Worm (Caenorhabditis elegans) whole organism, midembryonic: ENCODE data around the gene fbxa-206.
A peak's percentile ranks its signal among the peaks of the same experiment; 100 is the strongest.
"Not testable (repeated sequence)": the region's sequence is repeated elsewhere in the genome, so short reads cannot be mapped to it uniquely, and the experiment has no call there.

Source experiments
- T22C8.4 ChIP-seq: fragments of 200-800 bp; sonication (Bioruptor generic); IDR thresholded peaks from 2 replicates; pipeline ENCODE4 v1.3.6; 2022; ENCODE audit warnings: missing genetic modification characterization, missing compliant biosample characterization
- cog-1 ChIP-seq: sonication (generic microtip); optimal IDR thresholded peaks from 2 replicates; lab custom pipeline; 2016; ENCODE audit warnings: missing genetic modification characterization, missing compliant biosample characterization
- flt-1 ChIP-seq: fragments of 200-800 bp; sonication (Bioruptor generic); IDR thresholded peaks from 2 replicates; pipeline ENCODE4 v1.3.6; 2022; ENCODE audit warnings: missing genetic modification characterization, missing compliant biosample characterization
- klf-2 ChIP-seq: fragments of 200-800 bp; sonication (Bioruptor generic); conservative IDR thresholded peaks from 2 replicates; pipeline ENCODE4 v1.3.6; 2022; ENCODE audit warnings: missing genetic modification reagents, missing genetic modification characterization, missing compliant biosample characterization
- med-1 ChIP-seq: sonication (generic microtip); optimal IDR thresholded peaks from 2 replicates; lab custom pipeline; 2017; ENCODE audit warnings: missing genetic modification characterization, mild to moderate bottlenecking, missing compliant biosample characterization, antibody characterized with exemption, missing genetic modification reagents; ENCODE audit not compliant: insufficient read depth
- ref-1 ChIP-seq: fragments of 200-800 bp; sonication (Bioruptor generic); conservative IDR thresholded peaks from 2 replicates; pipeline ENCODE4 v1.3.6; 2022; ENCODE audit warnings: missing genetic modification reagents, missing genetic modification characterization, missing compliant biosample characterization
- tab-1 ChIP-seq: fragments of 200-800 bp; sonication (Bioruptor generic); IDR thresholded peaks from 2 replicates; pipeline ENCODE4 v1.3.6; 2022; ENCODE audit warnings: missing genetic modification characterization, missing compliant biosample characterization
- ztf-23 ChIP-seq: fragments of 200-800 bp; sonication (Bioruptor generic); IDR thresholded peaks from 2 replicates; pipeline ENCODE4 v1.3.6; 2022; ENCODE audit warnings: missing genetic modification reagents, missing genetic modification characterization, missing compliant biosample characterization
- ztf-29 ChIP-seq: fragments of 200-800 bp; sonication (Bioruptor generic); IDR thresholded peaks from 2 replicates; pipeline ENCODE4 v1.3.6; 2022; ENCODE audit warnings: missing genetic modification reagents, missing genetic modification characterization, missing compliant biosample characterization

The fbxa-206 gene

ce11 chrV:16918378-16918777, at the start of gene fbxa-206, which contains the start of gene Y102A5C.2:
fbxa-206 (minus strand) TSS chrV:16918478.
Y102A5C.2 (plus strand) TSS chrV:16918731.
- TF ChIP-seq med-1 (GFP tag; lab: Kevin White, UChicago) (no peak), cog-1 (no peak), flt-1 (GFP tag; lab: Robert Waterston, UW) (no peak), T22C8.4 (GFP tag; lab: Robert Waterston, UW) (no peak), klf-2 (GFP tag; lab: Robert Waterston, UW) (no peak), ztf-29 (GFP tag; lab: Robert Waterston, UW) (no peak), ztf-23 (no peak), ref-1 (GFP tag; lab: Robert Waterston, UW) (no peak), tab-1 (GFP tag; lab: Robert Waterston, UW) (no peak)

DNA sequence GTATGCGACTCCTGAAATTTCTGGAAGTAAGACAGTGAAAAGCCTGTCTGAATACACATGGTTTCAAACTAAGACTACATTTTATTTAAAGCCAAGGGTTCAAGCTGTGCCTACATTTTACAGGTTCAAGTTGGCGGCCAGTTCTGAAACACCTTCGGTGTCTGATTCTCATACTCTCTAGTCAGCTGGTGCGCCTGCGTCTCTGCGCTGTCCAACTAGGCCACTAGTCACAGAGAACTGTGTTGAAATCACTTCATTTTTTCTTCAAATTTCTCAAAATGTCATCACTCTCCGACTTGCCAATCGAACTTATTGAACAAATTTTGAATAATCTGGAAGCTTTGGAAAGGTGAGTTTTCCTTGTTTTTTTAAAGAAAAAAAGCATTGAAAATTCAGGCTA, 48.4 kb upstream of the fbxa-206 start, which contains the start of gene fbxa-90:
Gene fbxa-90, plus strand, starts transcription at position 179 of the 400 bp plus-strand sequence.
- TF ChIP-seq klf-2 (GFP tag; lab: Robert Waterston, UW) (no peak), flt-1 (GFP tag; lab: Robert Waterston, UW) (no peak), med-1 (GFP tag; lab: Kevin White, UChicago) (no peak), tab-1 (GFP tag; lab: Robert Waterston, UW) (no peak), ztf-29 (GFP tag; lab: Robert Waterston, UW) (no peak), T22C8.4 (GFP tag; lab: Robert Waterston, UW) (no peak), cog-1 (no peak), ztf-23 (no peak), ref-1 (GFP tag; lab: Robert Waterston, UW) (no peak)

ce11 chrV:16965655-16966054, 47.4 kb upstream of the fbxa-206 start, which contains the start of gene efl-1:
efl-1 (minus strand) TSS chrV:16965675.
- TF ChIP-seq ref-1 (GFP tag; lab: Robert Waterston, UW): no peak
- TF ChIP-seq ztf-23: peak; percentile 65; the same call in 1 of the 2 replicates

DNA sequence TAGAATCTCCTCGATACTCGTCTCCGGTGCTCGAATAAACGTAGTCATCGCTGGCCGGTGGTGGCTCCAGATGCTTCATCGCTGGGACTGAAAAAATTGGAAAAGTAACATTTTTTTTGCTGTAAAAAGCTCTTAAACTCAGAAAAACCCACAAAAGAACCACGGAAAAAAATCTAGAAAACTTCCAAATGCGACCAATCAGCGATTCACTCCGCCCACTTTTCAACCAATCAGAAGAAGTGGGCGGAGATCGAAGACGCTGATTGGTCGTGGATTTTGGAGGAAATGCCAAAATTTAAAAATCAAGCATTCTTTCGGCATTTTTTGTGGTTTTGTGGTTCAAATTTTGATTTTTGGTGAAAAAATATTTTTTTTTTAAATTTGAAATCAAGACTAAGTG, 40.7 kb upstream of the fbxa-206 start:
- TF ChIP-seq ztf-29 (GFP tag; lab: Robert Waterston, UW) (no peak), flt-1 (GFP tag; lab: Robert Waterston, UW) (no peak), tab-1 (GFP tag; lab: Robert Waterston, UW) (no peak), cog-1 (no peak), ref-1 (GFP tag; lab: Robert Waterston, UW) (no peak), med-1 (GFP tag; lab: Kevin White, UChicago) (no peak), ztf-23 (no peak), klf-2 (GFP tag; lab: Robert Waterston, UW) (no peak), T22C8.4 (GFP tag; lab: Robert Waterston, UW) (no peak)

DNA sequence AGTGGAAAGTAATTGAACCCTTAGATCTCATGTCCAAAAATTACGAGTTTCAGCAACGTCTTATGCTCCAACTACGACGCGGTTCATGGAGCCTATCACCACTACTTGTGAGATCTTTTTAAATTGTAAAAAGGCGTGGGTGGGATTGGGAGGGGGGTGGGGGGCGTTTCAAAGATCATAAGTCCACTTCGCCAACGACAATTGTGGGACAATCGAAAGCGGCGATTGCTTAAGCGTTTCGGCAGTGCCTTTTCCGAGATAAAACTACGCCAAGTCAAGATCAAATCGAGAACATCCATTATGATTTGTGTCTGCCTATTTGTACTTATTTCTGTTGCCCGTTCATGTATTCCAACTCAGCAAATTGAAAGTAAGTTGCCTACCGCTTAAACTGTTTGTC, 38.0 kb upstream of the fbxa-206 start, which contains the start of gene clec-239:
Gene clec-239, plus strand, starts transcription at position 301 of the 400 bp plus-strand sequence.
- no peak for TF ChIP-seq T22C8.4 (GFP tag; lab: Robert Waterston, UW)
- TF ChIP-seq ref-1 (GFP tag; lab: Robert Waterston, UW): no peak
- TF ChIP-seq ztf-23: no peak
- TF ChIP-seq ztf-29 (GFP tag; lab: Robert Waterston, UW): no peak

DNA sequence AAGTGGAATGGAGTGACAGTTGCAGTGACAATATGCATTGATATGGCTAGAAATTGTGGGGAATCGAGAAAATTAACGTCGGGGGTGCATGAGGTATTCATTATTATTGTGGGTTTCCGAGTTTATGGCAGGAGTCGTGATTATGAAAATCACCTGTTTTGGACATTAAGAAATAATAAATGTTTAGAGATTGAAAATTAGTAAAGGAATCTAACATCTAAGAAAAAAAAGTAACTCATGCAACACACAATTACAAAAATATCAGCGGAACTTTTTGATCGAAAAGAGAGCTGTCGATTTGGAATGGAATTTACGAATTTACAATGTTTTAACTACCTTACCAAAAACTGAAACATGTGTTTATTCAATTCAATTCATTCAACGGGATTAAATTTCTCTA, 36.5 kb upstream of the fbxa-206 start, which contains the start of gene srh-206:
Gene srh-206, minus strand, starts transcription at position 101 of the 400 bp plus-strand sequence.
- TF ChIP-seq med-1 (GFP tag; lab: Kevin White, UChicago): no peak
- no peak for TF ChIP-seq tab-1 (GFP tag; lab: Robert Waterston, UW)
- TF ChIP-seq ref-1 (GFP tag; lab: Robert Waterston, UW): no peak
- no peak for TF ChIP-seq ztf-23
- TF ChIP-seq T22C8.4 (GFP tag; lab: Robert Waterston, UW): no peak
- TF ChIP-seq cog-1: no peak
- TF ChIP-seq flt-1 (GFP tag; lab: Robert Waterston, UW): no peak
- TF ChIP-seq ztf-29 (GFP tag; lab: Robert Waterston, UW): no peak

DNA sequence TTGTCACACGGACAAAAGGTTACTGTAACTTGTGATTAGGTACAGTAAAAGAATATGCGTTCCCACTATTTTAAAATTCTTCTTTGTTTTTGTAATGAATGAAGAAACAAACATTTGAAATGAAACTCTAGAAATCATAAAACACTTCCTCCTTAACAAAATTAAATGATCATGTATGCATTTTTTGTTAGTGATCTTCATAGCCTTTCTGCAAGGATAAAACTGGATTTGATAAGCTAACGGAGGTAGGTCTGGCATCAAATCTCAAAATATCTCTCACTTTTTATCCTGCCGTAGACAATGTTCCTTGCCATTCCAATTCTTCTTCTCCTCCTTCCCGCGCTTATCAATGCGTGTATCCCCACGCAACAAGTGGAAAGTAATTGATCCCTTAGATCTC, 33.2 kb upstream of the fbxa-206 start, which contains the start of gene clec-238:
Gene clec-238, plus strand, starts transcription at position 301 of the 400 bp plus-strand sequence.
- TF ChIP-seq ztf-23: no peak
- TF ChIP-seq med-1 (GFP tag; lab: Kevin White, UChicago): no peak

- TF ChIP-seq tab-1 (GFP tag; lab: Robert Waterston, UW) (no peak), flt-1 (GFP tag; lab: Robert Waterston, UW) (no peak), ztf-23 (no peak), med-1 (GFP tag; lab: Kevin White, UChicago) (no peak), klf-2 (GFP tag; lab: Robert Waterston, UW) (no peak), ztf-29 (GFP tag; lab: Robert Waterston, UW) (no peak), cog-1 (no peak), T22C8.4 (GFP tag; lab: Robert Waterston, UW) (no peak), ref-1 (GFP tag; lab: Robert Waterston, UW) (no peak)
Observed at ce11 chrV:16950036-16950435, 31.8 kb upstream of the fbxa-206 start.

ce11 chrV:16949609-16950008, 31.3 kb upstream of the fbxa-206 start, which contains the start of gene fbxa-111:
fbxa-111 (minus strand) TSS chrV:16949709.
- not testable (repeated sequence) for TF ChIP-seq T22C8.4 (GFP tag; lab: Robert Waterston, UW); cog-1; flt-1 (GFP tag; lab: Robert Waterston, UW)

DNA sequence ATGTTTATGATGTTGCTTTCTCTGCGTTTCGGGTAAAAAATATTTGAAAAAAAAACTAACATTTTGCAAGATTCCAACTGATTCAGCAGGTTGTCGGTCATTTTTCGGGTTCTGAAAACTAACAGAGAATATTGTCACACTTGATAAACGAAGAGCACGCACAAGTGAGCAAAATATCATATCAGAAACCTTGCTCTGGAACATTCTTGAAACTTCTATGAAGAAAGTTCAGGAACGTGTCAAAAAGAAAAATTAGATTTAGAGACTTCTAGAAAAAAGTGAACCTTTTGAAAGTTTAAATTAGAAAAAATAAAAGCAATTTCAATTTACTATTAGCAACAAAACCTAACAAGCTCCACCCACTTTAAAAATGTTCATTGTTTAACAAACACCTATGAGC, 29.7 kb upstream of the fbxa-206 start, which contains the start of gene fbxa-112:
Gene fbxa-112, minus strand, starts transcription at position 101 of the 400 bp plus-strand sequence.
- TF ChIP-seq ztf-29 (GFP tag; lab: Robert Waterston, UW); med-1 (GFP tag; lab: Kevin White, UChicago); ref-1 (GFP tag; lab: Robert Waterston, UW): not testable (repeated sequence)
